Fruit fly (Drosophila melanogaster): Measurements from ENCODE around the gene CG31882.

DNA sequence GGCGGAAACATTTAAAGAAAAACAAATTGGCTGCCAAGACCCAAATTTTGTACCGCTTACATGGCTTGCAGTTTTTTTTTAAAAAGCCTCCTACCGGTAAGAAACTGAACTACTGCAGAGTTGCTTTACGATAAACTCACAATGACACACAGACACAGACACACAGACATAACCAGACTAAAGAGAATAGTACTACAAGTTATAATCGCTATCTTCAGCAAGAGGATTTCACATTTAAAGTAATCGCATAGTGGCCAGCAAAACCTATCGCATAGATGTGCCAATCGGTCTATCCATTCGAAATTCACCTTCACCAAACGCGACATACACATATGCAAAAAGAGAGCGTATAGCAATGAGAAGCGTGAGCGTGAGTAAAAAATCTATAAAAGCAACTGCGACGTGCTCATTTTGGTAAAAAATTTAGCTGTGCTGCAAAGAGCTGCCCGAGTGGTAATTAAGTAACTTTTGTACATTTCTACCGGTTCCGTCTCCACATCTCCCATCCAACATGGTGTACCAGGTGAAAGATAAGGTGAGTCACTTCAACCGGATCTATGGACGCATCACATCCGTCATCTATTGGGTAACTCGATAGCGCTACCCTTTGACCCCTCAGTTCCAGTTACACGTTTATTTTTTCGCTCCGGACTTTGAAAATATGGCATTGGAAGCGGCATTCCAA lies 11.9 kb downstream of the CG31882 start, which contains the start of gene Trx2:
- TF ChIP-seq CG5204 (GFP tag; optimal IDR thresholded peaks at IDR 0.05) = no peak
- peak; percentile 55 for TF ChIP-seq CG12768 (GFP tag; optimal IDR thresholded peaks at IDR 0.05)
- TF ChIP-seq CG14711 (tag; optimal IDR thresholded peaks at IDR 0.05) = no peak
- peak; percentile 48 for TF ChIP-seq ovo (GFP tag; optimal IDR thresholded peaks at IDR 0.05)
- peak; percentile 13 for TF ChIP-seq CG11617 (GFP tag; optimal IDR thresholded peaks at IDR 0.05)
- TF ChIP-seq CG33017 (tag; optimal IDR thresholded peaks at IDR 0.05) = peak; percentile 64
- TF ChIP-seq bab1 (GFP tag; optimal IDR thresholded peaks at IDR 0.05) = peak; percentile 46
- TF ChIP-seq CG7045 (GFP tag; optimal IDR thresholded peaks at IDR 0.05) = no peak
- TF ChIP-seq tj (GFP tag; optimal IDR thresholded peaks at IDR 0.05) = peak; percentile 27
- TF ChIP-seq Hr96 (GFP tag; optimal IDR thresholded peaks at IDR 0.05) = peak; percentile 65
- peak; percentile 20 for TF ChIP-seq Crg-1 (GFP tag; optimal IDR thresholded peaks at IDR 0.05)
